Worm (Caenorhabditis elegans) whole organism, L4/young adult: ENCODE measurements around the gene pfn-2.

Experiments used
- W03F9.2 ChIP-seq: fragments of 150-350 bp; optimal IDR thresholded peaks from 2 replicates; lab custom pipeline; 2014; ENCODE audit warnings: missing biosample characterization, missing genetic modification characterization
- dao-5 ChIP-seq: sonication (generic microtip); optimal IDR thresholded peaks from 2 replicates; lab custom pipeline; 2016; ENCODE audit warnings: missing genotype, missing genetic modification characterization, moderate library complexity, missing compliant biosample characterization
- him-1 ChIP-seq: sonication (generic microtip); optimal IDR thresholded peaks from 2 replicates; lab custom pipeline; 2016; ENCODE audit warnings: missing genotype, missing genetic modification reagents, missing genetic modification characterization, missing compliant biosample characterization

DNA sequence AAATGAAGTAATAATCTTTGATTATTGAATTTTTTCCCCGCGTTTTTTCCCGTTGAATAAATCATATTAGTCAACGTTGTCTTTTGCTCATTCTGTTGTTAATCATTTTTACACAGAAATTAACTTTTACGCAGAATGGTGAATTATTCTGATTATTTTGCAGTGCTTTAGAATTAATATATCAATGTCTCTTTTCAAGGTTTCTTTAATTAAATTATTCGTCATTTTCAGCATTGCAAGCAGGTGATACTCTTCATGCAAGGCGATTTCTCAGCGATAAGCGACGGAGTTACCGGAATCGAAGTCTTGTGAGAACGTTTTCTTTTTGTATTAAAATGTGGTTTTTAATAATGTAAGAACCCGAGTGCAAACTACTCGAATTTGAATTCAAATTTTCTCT lies 33.8 kb upstream of the pfn-2 start:
- no peak for TF ChIP-seq W03F9.2 (tag; lab: Kevin White, UChicago)
- TF ChIP-seq him-1 (tag; lab: Kevin White, UChicago): no peak
- no peak for TF ChIP-seq dao-5 (tag; lab: Kevin White, UChicago)
